Fruit fly (Drosophila melanogaster) whole organism, wandering third instar larva: ENCODE data around the gene CoRest.

Experiments
- Abd-B ChIP-seq: fragments of >200 bp; optimal IDR thresholded peaks from 2 replicates; lab custom pipeline; 2017; ENCODE audit warnings: missing biosample characterization, missing genetic modification characterization
- CG32264 ChIP-seq: fragments of 200-800 bp; sonication (Bioruptor generic); optimal IDR thresholded peaks from 2 replicates; lab custom pipeline; 2016; ENCODE audit warnings: missing biosample characterization, missing genetic modification characterization
- CG9705 ChIP-seq: fragments of 200-800 bp; sonication (Bioruptor generic); optimal IDR thresholded peaks from 2 replicates; lab custom pipeline; 2018; ENCODE audit warnings: missing biosample characterization, mild to moderate bottlenecking, missing genetic modification characterization
- CrebA ChIP-seq: fragments of 200-800 bp; sonication (Bioruptor generic); optimal IDR thresholded peaks from 2 replicates; lab custom pipeline; 2016; ENCODE audit warnings: missing biosample characterization, mild to moderate bottlenecking, missing genetic modification characterization, borderline replicate concordance
- Dif ChIP-seq: fragments of 200-275, 200-300 bp; sonication (Bioruptor generic); optimal IDR thresholded peaks from 2 replicates; lab custom pipeline; 2018; ENCODE audit warnings: missing biosample characterization, missing genetic modification characterization; ENCODE audit not compliant: partially characterized antibody
- GATAd ChIP-seq: sonication (Bioruptor generic); optimal IDR thresholded peaks from 2 replicates; lab custom pipeline; 2016; ENCODE audit warnings: missing biosample characterization, missing genetic modification characterization
- HLH106 ChIP-seq: fragments of 200-800 bp; optimal IDR thresholded peaks from 3 replicates; lab custom pipeline; 2019; ENCODE audit warnings: missing biosample characterization, mild to moderate bottlenecking, missing genetic modification characterization, moderate library complexity
- Hnf4 ChIP-seq: fragments of 200-800 bp; sonication (Bioruptor generic); optimal IDR thresholded peaks from 2 replicates; lab custom pipeline; 2016; ENCODE audit warnings: missing biosample characterization, mild to moderate bottlenecking, missing genetic modification characterization
- Hr78 ChIP-seq: fragments of >200 bp; optimal IDR thresholded peaks from 2 replicates; lab custom pipeline; 2017; ENCODE audit warnings: missing biosample characterization, missing genetic modification characterization
- Hr83 ChIP-seq: fragments of 200-300 bp; sonication (Bioruptor generic); optimal IDR thresholded peaks from 2 replicates; lab custom pipeline; 2016; ENCODE audit warnings: missing biosample characterization, mild to moderate bottlenecking, missing genetic modification characterization, moderate library complexity; ENCODE audit not compliant: poor library complexity, severe bottlenecking
- Mio ChIP-seq: sonication (Bioruptor generic); optimal IDR thresholded peaks from 2 replicates; lab custom pipeline; 2016; ENCODE audit warnings: missing biosample characterization, missing genetic modification characterization
- Myc ChIP-seq: fragments of >200 bp; optimal IDR thresholded peaks from 2 replicates; lab custom pipeline; 2017
- N ChIP-seq: fragments of >200 bp; optimal IDR thresholded peaks from 2 replicates; lab custom pipeline; 2018; ENCODE audit warnings: missing biosample characterization, missing external identifiers, missing genetic modification characterization
- OdsH ChIP-seq: fragments of 200-800 bp; sonication (Bioruptor generic); optimal IDR thresholded peaks from 2 replicates; lab custom pipeline; 2016; ENCODE audit warnings: missing biosample characterization, mild to moderate bottlenecking, missing genetic modification characterization
- Rel ChIP-seq, 2 experiments: fragments of 200-800 bp; sonication (Bioruptor generic) in 1 of 2; optimal IDR thresholded peaks; 2 replicates in 1 of 2; 3 replicates in 1 of 2; lab custom pipeline; 2016 to 2019; ENCODE audit warnings: mild to moderate bottlenecking in 2 of 2, missing biosample characterization in 2 of 2, missing genetic modification characterization in 2 of 2, moderate library complexity in 1 of 2
- Sp1 ChIP-seq: fragments of 200-800 bp; sonication (Bioruptor generic); optimal IDR thresholded peaks from 3 replicates; lab custom pipeline; 2019; ENCODE audit warnings: missing biosample characterization, mild to moderate bottlenecking, missing genetic modification characterization, moderate library complexity
- br ChIP-seq: fragments of 200-800 bp; sonication (Bioruptor generic); optimal IDR thresholded peaks from 2 replicates; lab custom pipeline; 2016; ENCODE audit warnings: missing biosample characterization, missing genetic modification characterization
- brk ChIP-seq: fragments of 200-800 bp; sonication (Bioruptor generic); optimal IDR thresholded peaks from 2 replicates; lab custom pipeline; 2016; ENCODE audit warnings: missing biosample characterization, mild to moderate bottlenecking, missing genetic modification characterization
- dl ChIP-seq, 2 experiments: fragments of 175-275, 200-275 bp in 1 of 2; fragments of 200-275 bp in 1 of 2; sonication (Bioruptor generic); optimal IDR thresholded peaks; lab custom pipeline; 2018; ENCODE audit warnings: mild to moderate bottlenecking in 2 of 2, missing biosample characterization in 2 of 2, missing genetic modification characterization in 2 of 2, moderate library complexity in 2 of 2; ENCODE audit not compliant: partially characterized antibody in 2 of 2, insufficient read depth in 1 of 2
- dmrt93B ChIP-seq: fragments of 200-800 bp; sonication (Bioruptor generic); optimal IDR thresholded peaks from 2 replicates; lab custom pipeline; 2018; ENCODE audit warnings: missing biosample characterization, mild to moderate bottlenecking, missing genetic modification characterization
- dsf ChIP-seq: sonication (Bioruptor generic); optimal IDR thresholded peaks from 2 replicates; lab custom pipeline; 2016; ENCODE audit warnings: missing biosample characterization, missing genetic modification characterization, borderline replicate concordance
- foxo ChIP-seq, 2 experiments: fragments of 200-800 bp; sonication (Bioruptor generic); optimal IDR thresholded peaks; 2 replicates in 1 of 2; 3 replicates in 1 of 2; lab custom pipeline; 2016 to 2017; ENCODE audit warnings: missing biosample characterization in 2 of 2, missing genetic modification characterization in 2 of 2
- h ChIP-seq: fragments of 200-800 bp; sonication (Bioruptor generic); optimal IDR thresholded peaks from 3 replicates; lab custom pipeline; 2016; ENCODE audit warnings: missing biosample characterization, mild to moderate bottlenecking, missing genetic modification characterization
- jim ChIP-seq: fragments of 175-275, 200-325 bp; sonication (Bioruptor generic); optimal IDR thresholded peaks from 2 replicates; lab custom pipeline; 2016; ENCODE audit warnings: missing biosample characterization, mild to moderate bottlenecking, missing genetic modification characterization
- lola ChIP-seq: fragments of >200 bp; optimal IDR thresholded peaks from 2 replicates; lab custom pipeline; 2017; ENCODE audit warnings: missing biosample characterization, missing genetic modification characterization
- pan ChIP-seq: fragments of >200 bp; optimal IDR thresholded peaks from 2 replicates; lab custom pipeline; 2017
- psq ChIP-seq: fragments of 200-800 bp; sonication (Bioruptor generic); optimal IDR thresholded peaks from 3 replicates; lab custom pipeline; 2017; ENCODE audit warnings: missing biosample characterization, mild to moderate bottlenecking, missing genetic modification characterization, moderate library complexity
- rgr ChIP-seq: fragments of 200-800 bp; sonication (Bioruptor generic); optimal IDR thresholded peaks from 3 replicates; lab custom pipeline; 2016; ENCODE audit warnings: missing biosample characterization, mild to moderate bottlenecking, missing genetic modification characterization
- sage ChIP-seq: fragments of 200-800 bp; sonication (Bioruptor generic); optimal IDR thresholded peaks from 2 replicates; lab custom pipeline; 2016; ENCODE audit warnings: missing biosample characterization, mild to moderate bottlenecking, missing genetic modification characterization
- sv ChIP-seq: fragments of 200-800 bp; sonication (Bioruptor generic); optimal IDR thresholded peaks from 3 replicates; lab custom pipeline; 2016; ENCODE audit warnings: missing biosample characterization, missing genetic modification characterization
- tai ChIP-seq: sonication (Bioruptor generic); optimal IDR thresholded peaks from 2 replicates; lab custom pipeline; 2016; ENCODE audit warnings: missing biosample characterization, missing genetic modification characterization
- usp ChIP-seq: fragments of >200 bp; optimal IDR thresholded peaks from 2 replicates; lab custom pipeline; 2017; ENCODE audit warnings: missing biosample characterization, missing genetic modification characterization
- woc ChIP-seq: sonication (Bioruptor generic); optimal IDR thresholded peaks from 2 replicates; lab custom pipeline; 2016; ENCODE audit warnings: missing biosample characterization, mild to moderate bottlenecking, missing genetic modification characterization

The CoRest gene

DNA sequence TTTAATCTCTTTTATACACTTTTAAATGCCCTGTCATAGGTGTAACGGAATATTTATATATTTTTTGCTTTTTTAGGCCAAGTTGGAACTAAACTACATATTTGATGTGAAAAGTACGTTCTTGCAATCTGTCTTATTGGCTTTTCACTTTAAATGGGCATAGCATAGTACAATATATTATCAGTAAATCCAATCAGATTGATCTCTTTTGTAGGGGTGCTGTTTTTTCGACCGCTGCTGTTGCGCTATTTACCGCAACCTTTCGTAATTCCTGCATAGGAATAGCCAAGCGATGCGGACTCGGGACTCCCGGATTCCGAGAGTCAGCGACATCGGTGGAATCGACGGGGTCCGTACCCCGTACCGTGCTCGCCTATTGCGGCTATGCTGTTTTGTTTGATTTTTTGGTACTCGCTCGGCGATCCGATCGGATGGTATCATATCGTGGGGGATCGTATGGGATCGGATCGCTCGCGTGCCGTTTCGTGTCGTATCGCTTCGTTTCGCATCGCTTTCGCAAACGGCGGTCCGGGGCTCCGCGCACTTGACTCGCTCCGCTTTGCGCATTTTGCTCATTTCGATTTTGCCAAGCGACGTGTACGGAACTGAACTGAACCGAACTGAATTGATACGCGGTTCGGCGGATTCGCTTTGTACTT lies 23.8 kb upstream of the CoRest start:
- TF ChIP-seq N = no peak
- TF ChIP-seq tai = no peak
- peak; percentile 41 for TF ChIP-seq br
- no peak for TF ChIP-seq Hr83 (GFP tag; lab: Kevin White, UChicago)
- no peak for TF ChIP-seq brk (GFP tag; lab: Kevin White, UChicago)
- TF ChIP-seq Hnf4 (GFP tag; lab: Kevin White, UChicago) = no peak
- no peak for TF ChIP-seq pan (lab: Kevin White, UChicago)
- TF ChIP-seq CG32264 (GFP tag; lab: Kevin White, UChicago) = no peak
- no peak for TF ChIP-seq sage (GFP tag; lab: Kevin White, UChicago)
- TF ChIP-seq woc (GFP tag; lab: Kevin White, UChicago) = peak; percentile 2
- peak; percentile 57 for TF ChIP-seq rgr (GFP tag; lab: Kevin White, UChicago)
- TF ChIP-seq dl (GFP tag; optimal IDR thresholded peaks at IDR 0.05; lab: Kevin White, UChicago; ENCODE audit: insufficient read depth in 1 of 2, partially characterized antibody in 2 of 2) = peak in 1 of 2 experiments; percentile 38
- peak; percentile 14 for TF ChIP-seq Dif (GFP tag; lab: Kevin White, UChicago)
- peak in 1 of 2 experiments; percentile 23 for TF ChIP-seq foxo (GFP tag; optimal IDR thresholded peaks at IDR 0.05; lab: Kevin White, UChicago)
- no peak for TF ChIP-seq sv (GFP tag; lab: Kevin White, UChicago)
- TF ChIP-seq Rel (GFP tag; optimal IDR thresholded peaks at IDR 0.05; lab: Kevin White, UChicago) = no peak
- TF ChIP-seq Rel (tag; optimal IDR thresholded peaks at IDR 0.05; lab: Kevin White, UChicago) = peak; percentile 96
- no peak for TF ChIP-seq Myc (lab: Kevin White, UChicago)
- TF ChIP-seq Hr78 (GFP tag; lab: Kevin White, UChicago) = no peak
- TF ChIP-seq lola = no peak
- no peak for TF ChIP-seq CrebA
- TF ChIP-seq OdsH (GFP tag; lab: Kevin White, UChicago) = no peak
- peak; percentile 33 for TF ChIP-seq Sp1 (GFP tag; lab: Kevin White, UChicago)
- peak; percentile 98 for TF ChIP-seq h
- TF ChIP-seq jim (GFP tag; lab: Kevin White, UChicago) = peak; percentile 51
- no peak for TF ChIP-seq CG9705 (GFP tag; lab: Kevin White, UChicago)
- TF ChIP-seq dsf (GFP tag; lab: Kevin White, UChicago) = no peak

DNA sequence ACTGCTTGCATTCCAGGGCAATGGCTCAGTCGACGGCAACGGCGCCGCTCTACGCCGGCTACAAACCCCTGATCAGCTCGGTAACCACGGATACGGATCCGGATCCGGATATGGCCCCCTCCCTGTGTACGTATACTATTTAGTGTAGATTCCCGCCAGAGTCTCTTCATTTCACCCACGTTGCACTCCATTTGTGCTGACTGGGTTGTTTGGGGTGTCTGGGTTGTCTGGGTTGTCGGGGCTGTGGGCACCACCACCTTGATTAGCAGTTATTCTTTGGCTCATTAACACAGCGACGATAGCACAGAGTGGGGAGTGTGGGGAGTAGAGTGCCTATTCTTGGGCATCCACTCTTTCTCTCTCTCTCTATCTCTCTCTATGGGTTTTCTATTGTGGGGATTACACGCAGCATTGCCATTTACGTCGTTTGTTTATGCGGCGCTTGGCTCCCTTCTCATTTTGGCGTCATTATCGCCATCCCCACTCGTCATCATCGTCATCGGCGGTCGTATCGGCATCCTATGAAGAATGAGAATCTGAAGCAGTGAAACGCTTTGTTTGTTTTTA lies 22.9 kb upstream of the CoRest start:
- TF ChIP-seq Dif (GFP tag; lab: Kevin White, UChicago) = no peak
- no peak for TF ChIP-seq Rel (GFP tag; optimal IDR thresholded peaks at IDR 0.05; lab: Kevin White, UChicago)
- peak; percentile 56 for TF ChIP-seq Rel (tag; optimal IDR thresholded peaks at IDR 0.05; lab: Kevin White, UChicago)

DNA sequence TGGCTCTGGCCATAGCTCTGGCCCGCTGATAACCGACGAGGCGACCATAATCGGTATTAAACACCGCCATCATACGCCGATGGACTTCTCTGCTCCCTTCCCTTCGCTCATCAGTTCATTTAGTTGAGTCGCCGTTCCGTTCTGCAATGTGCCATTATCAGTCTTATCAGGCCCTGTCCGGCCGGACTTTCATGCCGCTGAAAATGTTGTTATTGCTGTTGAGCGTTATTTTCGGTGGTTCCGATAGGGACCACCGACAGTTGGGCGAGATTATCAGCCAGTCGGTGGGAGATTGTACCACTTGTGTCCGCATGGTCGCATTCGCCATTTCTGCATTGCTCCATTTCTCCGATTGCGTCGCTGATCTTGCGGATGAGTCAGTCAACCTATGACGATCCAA lies 20.5 kb upstream of the CoRest start:
- TF ChIP-seq Hr78 (GFP tag; lab: Kevin White, UChicago) (no peak), h (peak; percentile 41), dl (GFP tag; optimal IDR thresholded peaks at IDR 0.05; lab: Kevin White, UChicago; ENCODE audit: insufficient read depth in 1 of 2, partially characterized antibody in 2 of 2) (no peak), Rel (GFP tag; optimal IDR thresholded peaks at IDR 0.05; lab: Kevin White, UChicago) (no peak), Rel (tag; optimal IDR thresholded peaks at IDR 0.05; lab: Kevin White, UChicago) (peak; percentile 86), br (peak; percentile 3)

DNA sequence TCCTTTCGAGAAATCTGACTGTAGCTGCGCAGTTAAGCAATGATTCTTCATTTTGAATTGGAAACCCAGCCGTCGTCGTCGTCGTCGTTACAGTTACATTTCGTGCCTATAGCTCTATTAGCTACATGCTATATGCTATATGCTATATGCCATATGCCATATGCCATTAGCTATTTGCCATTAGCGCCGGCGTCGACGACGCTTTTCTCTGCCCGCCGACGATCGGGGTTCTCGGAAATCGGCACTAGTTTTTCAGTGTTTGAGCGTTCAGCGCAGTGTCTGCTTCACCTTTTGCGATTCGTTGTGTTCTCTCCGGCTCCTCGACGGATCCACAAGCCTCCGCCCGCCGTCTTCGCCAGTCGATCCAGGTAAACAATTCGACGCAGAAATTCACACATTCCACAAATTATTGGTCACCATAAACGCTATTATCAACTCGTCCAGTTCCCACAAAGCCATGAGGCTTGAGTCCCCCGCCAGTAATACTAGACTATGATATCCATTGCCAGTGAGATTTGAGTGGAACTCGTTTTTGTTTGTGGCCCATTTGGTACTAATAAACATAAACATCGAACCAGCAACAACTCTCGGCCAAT lies 17.5 kb upstream of the CoRest start:
- TF ChIP-seq N = no peak
- no peak for TF ChIP-seq lola
- no peak for TF ChIP-seq Myc (lab: Kevin White, UChicago)

DNA sequence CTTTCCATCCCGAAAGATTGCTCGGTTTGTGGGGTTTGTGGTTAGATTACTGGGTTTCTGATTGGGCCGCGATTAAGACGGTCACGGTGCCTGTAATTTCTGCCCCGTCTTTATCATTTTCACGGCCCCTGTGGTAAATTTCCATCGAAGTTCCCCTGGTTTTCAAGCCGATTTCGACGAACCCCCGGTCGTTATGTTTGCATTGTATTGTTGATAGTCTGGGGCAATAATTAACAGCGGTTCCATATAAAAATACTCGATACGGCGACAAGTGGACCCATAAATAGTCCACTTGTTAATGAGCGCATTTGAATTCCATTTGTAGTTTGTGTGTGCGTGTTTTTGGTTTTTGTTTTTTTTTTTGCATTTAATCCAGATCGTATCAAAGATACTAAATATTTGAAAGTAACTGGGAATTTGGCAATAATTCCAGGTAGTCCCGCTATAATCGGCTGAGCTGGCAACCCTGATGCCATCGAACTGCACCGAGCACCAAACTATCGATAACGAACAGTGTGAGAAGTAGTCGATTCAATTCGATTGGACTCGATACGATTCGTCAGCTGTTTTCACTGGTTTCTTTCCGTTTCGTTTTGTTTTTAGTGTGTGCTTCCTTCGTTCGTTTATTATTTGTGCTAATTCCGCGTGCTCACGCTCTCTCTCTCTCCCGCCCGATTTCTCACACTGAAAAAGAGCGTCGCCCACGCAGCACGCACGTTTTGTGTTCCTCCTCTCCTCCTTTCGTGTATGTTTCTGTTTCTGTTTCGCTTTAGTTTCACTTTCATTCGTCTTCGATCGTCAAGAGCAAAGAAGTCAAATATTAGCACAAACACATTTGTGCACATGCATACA lies 16.2 kb upstream of the CoRest start:
- TF ChIP-seq Abd-B (GFP tag; lab: Kevin White, UChicago) = no peak
- no peak for TF ChIP-seq CrebA
- no peak for TF ChIP-seq jim (GFP tag; lab: Kevin White, UChicago)
- TF ChIP-seq CG32264 (GFP tag; lab: Kevin White, UChicago) = no peak
- no peak for TF ChIP-seq GATAd (GFP tag; lab: Kevin White, UChicago)
- TF ChIP-seq Hnf4 (GFP tag; lab: Kevin White, UChicago) = no peak
- TF ChIP-seq dsf (GFP tag; lab: Kevin White, UChicago) = no peak
- no peak for TF ChIP-seq dmrt93B (GFP tag; lab: Kevin White, UChicago)
- peak; percentile 93 for TF ChIP-seq psq (GFP tag; lab: Kevin White, UChicago)
- TF ChIP-seq sage (GFP tag; lab: Kevin White, UChicago) = no peak
- TF ChIP-seq Sp1 (GFP tag; lab: Kevin White, UChicago) = no peak
- TF ChIP-seq usp (GFP tag; lab: Kevin White, UChicago) = no peak
- TF ChIP-seq HLH106 (tag; lab: Kevin White, UChicago) = no peak
- no peak for TF ChIP-seq Hr78 (GFP tag; lab: Kevin White, UChicago)
- peak; percentile 39 for TF ChIP-seq h
- no peak for TF ChIP-seq CG9705 (GFP tag; lab: Kevin White, UChicago)
- no peak for TF ChIP-seq tai
- peak; percentile 12 for TF ChIP-seq br
- TF ChIP-seq lola = no peak
- peak; percentile 4 for TF ChIP-seq OdsH (GFP tag; lab: Kevin White, UChicago)
- TF ChIP-seq sv (GFP tag; lab: Kevin White, UChicago) = peak; percentile 22
- no peak for TF ChIP-seq Hr83 (GFP tag; lab: Kevin White, UChicago)
- no peak for TF ChIP-seq Mio
